Worm (Caenorhabditis elegans) whole organism, L3 larva: ENCODE measurements around the gene cht-6.

ENCODE experiments used
- ZK546.5 ChIP-seq: sonication (generic microtip); optimal IDR thresholded peaks from 2 replicates; lab custom pipeline; 2017; ENCODE audit warnings: missing biosample characterization, missing genetic modification characterization
- aly-2 ChIP-seq: fragments of 150-350 bp; optimal IDR thresholded peaks from 2 replicates; lab custom pipeline; 2014; ENCODE audit warnings: missing biosample characterization, missing genetic modification characterization
- ceh-16 ChIP-seq: sonication (generic microtip); optimal IDR thresholded peaks from 2 replicates; lab custom pipeline; 2017; ENCODE audit warnings: missing biosample characterization, missing genetic modification characterization
- ceh-82 ChIP-seq: fragments of 150-350 bp; optimal IDR thresholded peaks from 2 replicates; lab custom pipeline; 2014; ENCODE audit warnings: missing biosample characterization, missing genetic modification characterization
- ceh-9 ChIP-seq: sonication (generic microtip); optimal IDR thresholded peaks from 2 replicates; lab custom pipeline; 2018; ENCODE audit warnings: missing biosample characterization, missing genetic modification characterization
- egl-27 ChIP-seq: sonication (generic microtip); optimal IDR thresholded peaks from 4 replicates; lab custom pipeline; 2017; ENCODE audit warnings: missing biosample characterization, missing genetic modification reagents, missing genetic modification characterization
- elt-1 ChIP-seq: fragments of 150-350 bp; optimal IDR thresholded peaks from 2 replicates; lab custom pipeline; 2014; ENCODE audit warnings: missing biosample characterization, missing genetic modification characterization
- elt-2 ChIP-seq: sonication (generic microtip); optimal IDR thresholded peaks from 2 replicates; lab custom pipeline; 2016; ENCODE audit warnings: missing genetic modification reagents, mild to moderate bottlenecking, missing genetic modification characterization, missing compliant biosample characterization
- elt-3 ChIP-seq, 3 experiments: fragments of 150-350 bp in 1 of 3; sonication (generic microtip) in 2 of 3; optimal IDR thresholded peaks; 2 replicates in 2 of 3; 4 replicates in 1 of 3; lab custom pipeline; 2014 to 2017; ENCODE audit warnings: missing biosample characterization in 3 of 3, missing genetic modification characterization in 3 of 3
- eor-1 ChIP-seq, 2 experiments: fragments of 150-350 bp; optimal IDR thresholded peaks; 2 replicates each; lab custom pipeline; 2014 to 2018; ENCODE audit warnings: missing biosample characterization in 2 of 2, missing genetic modification characterization in 2 of 2
- fkh-10 ChIP-seq: sonication (generic microtip); optimal IDR thresholded peaks from 2 replicates; lab custom pipeline; 2017; ENCODE audit warnings: missing biosample characterization, missing genetic modification reagents, missing genetic modification characterization
- fkh-2 ChIP-seq: fragments of 150-350 bp; optimal IDR thresholded peaks from 2 replicates; lab custom pipeline; 2014; ENCODE audit warnings: missing biosample characterization, missing genetic modification reagents, missing genetic modification characterization
- fos-1 ChIP-seq: fragments of 150-350 bp; optimal IDR thresholded peaks from 2 replicates; lab custom pipeline; 2014; ENCODE audit warnings: missing biosample characterization, missing genetic modification characterization
- hmg-11 ChIP-seq: sonication (generic microtip); optimal IDR thresholded peaks from 2 replicates; lab custom pipeline; 2016; ENCODE audit warnings: missing genetic modification characterization, missing compliant biosample characterization
- jun-1 ChIP-seq: fragments of 150-350 bp; optimal IDR thresholded peaks from 2 replicates; lab custom pipeline; 2014; ENCODE audit warnings: missing biosample characterization, missing genetic modification reagents, missing genetic modification characterization
- lin-15B ChIP-seq: fragments of 150-350 bp; optimal IDR thresholded peaks from 2 replicates; lab custom pipeline; 2014; ENCODE audit warnings: missing biosample characterization, missing genetic modification characterization
- lin-39 ChIP-seq: fragments of 150-350 bp; optimal IDR thresholded peaks from 2 replicates; lab custom pipeline; 2018; ENCODE audit warnings: missing biosample characterization, missing genetic modification reagents, missing genetic modification characterization
- lsy-12 ChIP-seq: sonication (generic microtip); optimal IDR thresholded peaks from 2 replicates; lab custom pipeline; 2016; ENCODE audit warnings: mild to moderate bottlenecking, missing genetic modification characterization, missing compliant biosample characterization
- nhr-11 ChIP-seq: fragments of 150-350 bp; optimal IDR thresholded peaks from 2 replicates; lab custom pipeline; 2014; ENCODE audit warnings: missing biosample characterization, missing genetic modification characterization
- nhr-23 ChIP-seq: fragments of 150-350 bp; optimal IDR thresholded peaks from 2 replicates; lab custom pipeline; 2014; ENCODE audit warnings: missing biosample characterization, missing genetic modification reagents, missing genetic modification characterization
- nhr-237 ChIP-seq: fragments of 150-350 bp; optimal IDR thresholded peaks from 2 replicates; lab custom pipeline; 2014; ENCODE audit warnings: missing biosample characterization, missing genetic modification characterization
- nhr-25 ChIP-seq: sonication (generic microtip); optimal IDR thresholded peaks from 2 replicates; lab custom pipeline; 2017; ENCODE audit warnings: missing biosample characterization, missing genetic modification characterization
- nhr-28 ChIP-seq: fragments of 150-350 bp; optimal IDR thresholded peaks from 2 replicates; lab custom pipeline; 2014; ENCODE audit warnings: missing biosample characterization, missing genetic modification characterization
- nhr-43 ChIP-seq: sonication (generic microtip); optimal IDR thresholded peaks from 2 replicates; lab custom pipeline; 2016; ENCODE audit warnings: mild to moderate bottlenecking, missing genetic modification characterization, missing compliant biosample characterization; ENCODE audit not compliant: poor library complexity, severe bottlenecking
- nhr-76 ChIP-seq: fragments of 150-350 bp; sonication (generic microtip); optimal IDR thresholded peaks from 5 replicates; lab custom pipeline; 2014; ENCODE audit warnings: missing biosample characterization, missing genetic modification characterization
- nhr-77 ChIP-seq: fragments of 150-350 bp; optimal IDR thresholded peaks from 2 replicates; lab custom pipeline; 2014; ENCODE audit warnings: missing biosample characterization, missing genetic modification characterization
- pha-4 ChIP-seq: fragments of 150-350 bp; optimal IDR thresholded peaks from 2 replicates; lab custom pipeline; 2014; ENCODE audit warnings: missing biosample characterization, missing genetic modification reagents, missing genetic modification characterization
- pqm-1 ChIP-seq: fragments of 150-350 bp; optimal IDR thresholded peaks from 2 replicates; lab custom pipeline; 2017; ENCODE audit warnings: missing biosample characterization, missing genetic modification characterization, inconsistent platforms
- skn-1 ChIP-seq: fragments of 150-350 bp; optimal IDR thresholded peaks from 2 replicates; lab custom pipeline; 2014; ENCODE audit warnings: missing biosample characterization, missing genetic modification characterization
- snpc-4 ChIP-seq: fragments of 150-350 bp; optimal IDR thresholded peaks from 2 replicates; lab custom pipeline; 2014; ENCODE audit warnings: missing biosample characterization, missing genetic modification characterization
- tbx-2 ChIP-seq: sonication (generic microtip); optimal IDR thresholded peaks from 2 replicates; lab custom pipeline; 2016; ENCODE audit warnings: mild to moderate bottlenecking, missing genetic modification characterization, missing compliant biosample characterization
- unc-39 ChIP-seq: sonication (generic microtip); optimal IDR thresholded peaks from 4 replicates; lab custom pipeline; 2017; ENCODE audit warnings: missing biosample characterization, missing genetic modification characterization
- ztf-11 ChIP-seq: fragments of 150-350 bp; optimal IDR thresholded peaks from 2 replicates; lab custom pipeline; 2014; ENCODE audit warnings: missing biosample characterization, missing genetic modification characterization
- ztf-4 ChIP-seq: fragments of 150-350 bp; optimal IDR thresholded peaks from 2 replicates; lab custom pipeline; 2014; ENCODE audit warnings: missing biosample characterization, missing genetic modification characterization

The cht-6 gene

ce11 chrV:6414985-6415384 lies at the start of gene cht-6:
Gene cht-6 (plus strand): TSS chrV:6414993.
- TF ChIP-seq nhr-76 (tag; lab: Kevin White, UChicago) (no peak), fkh-2 (no peak)

ce11 chrV:6365597-6365996 lies 49.2 kb upstream of the cht-6 start, which contains the start of gene cest-33:
Gene cest-33 (minus strand): TSS chrV:6365671.
- TF ChIP-seq elt-1 (no peak), tbx-2 (no peak), ztf-11 (tag; lab: Kevin White, UChicago) (no peak), elt-2 (tag; lab: Kevin White, UChicago) (peak; percentile 19), skn-1 (tag; lab: Kevin White, UChicago) (no peak), pqm-1 (tag; lab: Kevin White, UChicago) (peak; percentile 72), unc-39 (tag; lab: Kevin White, UChicago) (no peak), ceh-82 (tag; lab: Kevin White, UChicago) (no peak), lin-39 (tag; lab: Kevin White, UChicago) (no peak), lin-15B (tag; lab: Kevin White, UChicago) (no peak), pha-4 (tag; lab: Kevin White, UChicago) (peak; percentile 24), fos-1 (tag; lab: Kevin White, UChicago) (no peak), ZK546.5 (tag; lab: Kevin White, UChicago) (no peak), nhr-43 (tag; lab: Kevin White, UChicago) (peak; percentile 2), jun-1 (tag; lab: Kevin White, UChicago) (no peak), hmg-11 (tag; lab: Kevin White, UChicago) (no peak), nhr-25 (tag; lab: Kevin White, UChicago) (peak; percentile 23), nhr-76 (tag; lab: Kevin White, UChicago) (no peak), egl-27 (tag; lab: Kevin White, UChicago) (no peak), nhr-11 (tag; lab: Kevin White, UChicago) (no peak)
- TF ChIP-seq, all 47 proteins: peak for 5

- TF ChIP-seq elt-3 (tag; optimal IDR thresholded peaks at IDR 0.05; lab: Kevin White, UChicago) (peak in 1 of 3 experiments; percentile 24), eor-1 (tag; optimal IDR thresholded peaks at IDR 0.05; lab: Kevin White, UChicago) (no peak)
- TF ChIP-seq, all 47 proteins: peak for 1
These were observed 46.3 kb upstream of the cht-6 start for ce11 chrV:6368494-6368893.

- TF ChIP-seq nhr-77 (tag; lab: Kevin White, UChicago) (no peak), pqm-1 (tag; lab: Kevin White, UChicago) (no peak), pha-4 (tag; lab: Kevin White, UChicago) (no peak), nhr-23 (tag; lab: Kevin White, UChicago) (no peak), ztf-4 (no peak), fkh-10 (GFP tag; lab: Kevin White, UChicago) (no peak), ztf-11 (tag; lab: Kevin White, UChicago) (no peak), egl-27 (tag; lab: Kevin White, UChicago) (no peak), fos-1 (tag; lab: Kevin White, UChicago) (no peak), ceh-16 (tag; lab: Kevin White, UChicago) (no peak), lin-15B (tag; lab: Kevin White, UChicago) (no peak), elt-3 (tag; optimal IDR thresholded peaks at IDR 0.05; lab: Kevin White, UChicago) (no peak), nhr-43 (tag; lab: Kevin White, UChicago) (no peak), skn-1 (tag; lab: Kevin White, UChicago) (no peak), ceh-9 (no peak), aly-2 (no peak)
These were observed 39.9 kb upstream of the cht-6 start, which contains the start of gene F13H6.5 for ce11 chrV:6374844-6375243. Gene F13H6.5 (minus strand): TSS chrV:6374944.

ce11 chrV:6385677-6386276 lies 29.0 kb upstream of the cht-6 start:
- TF ChIP-seq lsy-12 = no peak
- no peak for TF ChIP-seq nhr-28 (tag; lab: Kevin White, UChicago)
- no peak for TF ChIP-seq nhr-11 (tag; lab: Kevin White, UChicago)
- no peak for TF ChIP-seq nhr-237 (tag; lab: Kevin White, UChicago)
- no peak for TF ChIP-seq lin-39 (tag; lab: Kevin White, UChicago)
- TF ChIP-seq egl-27 (tag; lab: Kevin White, UChicago) = no peak
- TF ChIP-seq ztf-11 (tag; lab: Kevin White, UChicago) = no peak
- TF ChIP-seq skn-1 (tag; lab: Kevin White, UChicago) = no peak
- TF ChIP-seq snpc-4 = no peak
- no peak for TF ChIP-seq hmg-11 (tag; lab: Kevin White, UChicago)
- TF ChIP-seq nhr-25 (tag; lab: Kevin White, UChicago) = no peak
- no peak for TF ChIP-seq eor-1 (tag; optimal IDR thresholded peaks at IDR 0.05; lab: Kevin White, UChicago)
